Fruit fly (Drosophila melanogaster): ENCODE data around the gene Ptpmeg.
A peak's percentile ranks its signal among the peaks of the same experiment; 100 is the strongest.

Gene Ptpmeg

DNA sequence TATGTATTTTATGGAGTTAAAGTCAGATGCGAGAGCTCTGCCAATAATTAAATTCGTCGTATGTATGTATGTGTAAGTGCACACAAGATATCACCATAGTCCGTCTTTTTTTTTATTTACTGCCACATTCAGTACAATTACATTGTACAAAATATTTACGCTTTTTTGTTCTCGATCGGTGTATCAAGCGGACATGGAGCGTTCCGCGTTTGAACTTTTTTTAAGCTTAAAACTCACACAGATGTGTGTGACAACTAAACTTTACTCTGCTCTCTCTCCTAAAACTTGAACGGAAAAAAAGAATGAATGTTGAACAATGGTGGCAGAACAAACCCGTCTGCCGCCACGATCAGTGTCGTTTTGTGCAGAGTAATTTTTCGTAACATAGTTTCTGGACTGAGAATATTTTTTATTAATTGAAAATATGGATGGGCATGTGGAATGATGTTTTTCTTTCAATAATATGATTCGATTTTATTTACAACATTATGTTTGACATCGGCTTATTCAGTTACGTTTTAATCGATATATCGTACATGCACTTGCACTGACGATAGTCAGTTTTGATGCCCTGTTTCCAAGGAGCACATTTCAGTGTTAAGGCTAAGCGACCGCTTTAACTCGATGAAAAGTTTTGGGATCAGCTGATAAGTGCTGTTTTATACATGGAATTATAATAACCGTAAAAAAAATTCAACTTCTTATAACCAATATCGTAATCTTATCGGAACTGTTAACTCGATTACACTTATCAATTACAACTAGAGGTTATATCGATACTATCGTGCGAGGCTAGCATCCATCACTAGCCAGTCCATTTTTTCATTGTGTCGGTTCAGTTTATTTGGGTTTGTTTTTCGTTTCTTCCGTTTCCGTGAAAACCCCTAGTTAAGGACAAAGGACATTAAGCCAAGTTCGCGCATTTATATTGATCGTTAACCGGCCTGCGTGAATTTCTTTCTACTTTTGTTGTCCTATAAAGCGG, 19.1 kb downstream of the Ptpmeg start, which contains the start of gene mth (continued):
- no peak for TF ChIP-seq CG10274 (GFP tag; optimal IDR thresholded peaks at IDR 0.05)
- 0 out of 2 replicates have a peak, but pooled peaks have one; percentile 19 for TF ChIP-seq gt (GFP tag; IDR thresholded peaks at IDR 0.05)
- no peak for TF ChIP-seq CG4730 (GFP tag; IDR thresholded peaks at IDR 0.05)
- peak; percentile 45 for TF ChIP-seq eyg (GFP tag; optimal IDR thresholded peaks at IDR 0.05)
- TF ChIP-seq Atf3 (GFP tag; optimal IDR thresholded peaks at IDR 0.05) = no peak
- no peak for TF ChIP-seq Trl (optimal IDR thresholded peaks at IDR 0.05)
- TF ChIP-seq Trl (GFP tag; optimal IDR thresholded peaks at IDR 0.05) = peak; percentile 24
- TF ChIP-seq crol (GFP tag; IDR thresholded peaks at IDR 0.05) = no peak
- TF ChIP-seq CG13296 (GFP tag; optimal IDR thresholded peaks at IDR 0.05) = no peak
- peak; percentile 34 for TF ChIP-seq CG2678 (tag; optimal IDR thresholded peaks at IDR 0.05)
- TF ChIP-seq CG13123 (GFP tag; optimal IDR thresholded peaks at IDR 0.05) = peak; percentile 5
- TF ChIP-seq nom (GFP tag; optimal IDR thresholded peaks at IDR 0.05) = peak; percentile 15
- peak; percentile 95 for TF ChIP-seq tna (GFP tag; IDR thresholded peaks at IDR 0.05; ENCODE audit: partially characterized antibody)
- no peak for TF ChIP-seq CG7987 (GFP tag; optimal IDR thresholded peaks at IDR 0.05)
- peak; percentile 9 for TF ChIP-seq Blimp-1 (GFP tag; optimal IDR thresholded peaks at IDR 0.05)
- peak; percentile 21 for TF ChIP-seq tin (GFP tag; optimal IDR thresholded peaks at IDR 0.05)
- peak; percentile 21 for TF ChIP-seq CG3407 (GFP tag; optimal IDR thresholded peaks at IDR 0.05)
- TF ChIP-seq Antp (GFP tag; optimal IDR thresholded peaks at IDR 0.05) = peak; percentile 28
- peak; percentile 25 for TF ChIP-seq Deaf1 (tag; optimal IDR thresholded peaks at IDR 0.05)
- no peak for TF ChIP-seq pan (optimal IDR thresholded peaks at IDR 0.05)
- TF ChIP-seq pan (GFP tag; optimal IDR thresholded peaks at IDR 0.05 in 1 of 2, IDR thresholded peaks at IDR 0.05 in 1 of 2) = peak in 1 of 2 experiments; percentile 22
- no peak for TF ChIP-seq CG14050 (GFP tag; IDR thresholded peaks at IDR 0.05)
- peak; percentile 39; the same call in 1 of the 3 replicates for TF ChIP-seq croc (GFP tag; conservative IDR thresholded peaks at IDR 0.05)
- TF ChIP-seq CG17829 (tag; optimal IDR thresholded peaks at IDR 0.05) = peak; percentile 48
- peak in 1 of 2 experiments; percentile 54 for TF ChIP-seq crp (GFP tag; optimal IDR thresholded peaks at IDR 0.05)
- TF ChIP-seq CG4820 (GFP tag; optimal IDR thresholded peaks at IDR 0.05) = peak; percentile 36
- TF ChIP-seq CG17802 (tag; optimal IDR thresholded peaks at IDR 0.05) = peak; percentile 92
- peak; percentile 87 for TF ChIP-seq CG12659 (GFP tag; optimal IDR thresholded peaks at IDR 0.05)
- TF ChIP-seq B-H1 (GFP tag; IDR thresholded peaks at IDR 0.05) = no peak; the same call in 2 of the 3 replicates
- TF ChIP-seq CG13424 (tag; optimal IDR thresholded peaks at IDR 0.05) = peak; percentile 37
- TF ChIP-seq sug (tag; optimal IDR thresholded peaks at IDR 0.05) = peak; percentile 61
- TF ChIP-seq trem (tag; optimal IDR thresholded peaks at IDR 0.05) = peak; percentile 77
- TF ChIP-seq fd96Cb (tag; optimal IDR thresholded peaks at IDR 0.05) = no peak
- no peak for TF ChIP-seq CG17912 (GFP tag; optimal IDR thresholded peaks at IDR 0.05)
- no peak; the same call in 1 of the 2 replicates for TF ChIP-seq Atf6 (GFP tag; IDR thresholded peaks at IDR 0.05)
- TF ChIP-seq CG14441 (GFP tag; IDR thresholded peaks at IDR 0.05) = peak; percentile 52; the same call in 1 of the 2 replicates
- TF ChIP-seq Tbp (GFP tag; optimal IDR thresholded peaks at IDR 0.05) = peak; percentile 40
- TF ChIP-seq cas (GFP tag; IDR thresholded peaks at IDR 0.05) = no peak
- no peak for TF ChIP-seq CG12299 (tag; optimal IDR thresholded peaks at IDR 0.05)
- no peak for TF ChIP-seq ftz-f1 (GFP tag; optimal IDR thresholded peaks at IDR 0.05)
- no peak for TF ChIP-seq Usf (GFP tag; optimal IDR thresholded peaks at IDR 0.05)
- peak; percentile 97 for TF ChIP-seq hbn (GFP tag; IDR thresholded peaks at IDR 0.05; ENCODE audit: partially characterized antibody)
- no peak for TF ChIP-seq crc (GFP tag; optimal IDR thresholded peaks at IDR 0.05)
- TF ChIP-seq unc-4 (GFP tag; IDR thresholded peaks at IDR 0.05; ENCODE audit: partially characterized antibody) = peak; percentile 99
- no peak for TF ChIP-seq sc (optimal IDR thresholded peaks at IDR 0.05)
- no peak for TF ChIP-seq sc (GFP tag; optimal IDR thresholded peaks at IDR 0.05)
- peak; percentile 65 for TF ChIP-seq CG13894 (tag; optimal IDR thresholded peaks at IDR 0.05)
- TF ChIP-seq Side (GFP tag; optimal IDR thresholded peaks at IDR 0.05) = no peak
- TF ChIP-seq ssp (GFP tag; IDR thresholded peaks at IDR 0.05) = peak; percentile 96

Data from whole organism, embryonic.